Fruit fly (Drosophila melanogaster): Measurements from ENCODE around the gene CG5412.

The CG5412 gene

DNA sequence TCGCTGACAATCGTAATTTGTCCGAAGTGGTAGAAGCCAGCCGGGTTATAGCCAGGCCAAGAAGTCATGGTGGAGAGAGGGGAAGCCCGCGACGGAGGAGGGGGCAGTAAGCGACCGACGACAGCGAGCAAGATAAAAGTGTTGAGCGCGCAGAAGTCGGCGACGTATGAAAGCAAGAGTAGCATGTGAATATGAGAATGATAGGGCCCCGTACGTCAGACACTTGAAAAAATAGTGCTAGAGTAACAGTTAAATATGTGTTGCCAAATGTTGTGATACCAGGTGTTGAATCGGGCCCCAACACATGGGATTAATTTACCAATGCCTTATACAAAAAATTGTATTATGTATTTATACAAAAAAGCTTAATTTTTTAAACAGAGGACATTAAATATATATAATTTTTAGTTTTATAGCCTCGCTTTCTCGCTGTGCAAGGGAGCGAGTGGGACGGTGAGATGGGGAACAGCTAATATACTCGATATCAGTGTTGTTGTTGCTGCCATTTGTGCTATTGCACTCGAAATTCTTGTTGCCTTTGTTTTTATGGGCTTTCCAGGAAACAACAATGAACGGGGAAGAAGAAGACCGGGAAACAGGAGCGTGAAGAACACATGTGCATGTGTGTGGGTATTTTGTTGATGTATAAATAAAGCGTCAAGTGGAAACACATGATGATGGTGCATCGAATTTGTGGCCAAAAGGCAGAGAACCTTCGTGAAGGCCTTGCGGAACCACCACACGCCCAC, 26.8 kb upstream of the CG5412 start (continued):
- no peak for TF ChIP-seq CG9876 (GFP tag; optimal IDR thresholded peaks at IDR 0.05)
- TF ChIP-seq CG13775 (GFP tag; optimal IDR thresholded peaks at IDR 0.05): peak; percentile 81
- peak; percentile 66 for TF ChIP-seq CG6683 (GFP tag; optimal IDR thresholded peaks at IDR 0.05)
- TF ChIP-seq az2 (GFP tag; optimal IDR thresholded peaks at IDR 0.05): peak; percentile 85
- peak; percentile 81 for TF ChIP-seq Hmr (GFP tag; optimal IDR thresholded peaks at IDR 0.05)
- TF ChIP-seq CG18262 (tag; optimal IDR thresholded peaks at IDR 0.05): peak; percentile 91
- peak; percentile 75 for TF ChIP-seq al (GFP tag; IDR thresholded peaks at IDR 0.05)
- TF ChIP-seq CG15479 (GFP tag; optimal IDR thresholded peaks at IDR 0.05): no peak
- TF ChIP-seq CG18619 (GFP tag; optimal IDR thresholded peaks at IDR 0.05): peak; percentile 86
- TF ChIP-seq dmrt11E (tag; optimal IDR thresholded peaks at IDR 0.05): peak; percentile 85
- TF ChIP-seq CG10543 (GFP tag; optimal IDR thresholded peaks at IDR 0.05): peak; percentile 90
- TF ChIP-seq B-H2 (GFP tag; optimal IDR thresholded peaks at IDR 0.05): peak; percentile 74
- peak; percentile 78 for TF ChIP-seq CG12155 (GFP tag; optimal IDR thresholded peaks at IDR 0.05)
- peak; percentile 53 for TF ChIP-seq CG8359 (GFP tag; optimal IDR thresholded peaks at IDR 0.05; ENCODE audit: borderline replicate concordance)
- peak; percentile 67 for TF ChIP-seq Dek (tag; optimal IDR thresholded peaks at IDR 0.05)
- peak; percentile 85 for TF ChIP-seq tin (GFP tag; optimal IDR thresholded peaks at IDR 0.05)
- peak; percentile 78; the same call in 2 of the 3 replicates for TF ChIP-seq CG11456 (GFP tag; IDR thresholded peaks at IDR 0.05)
- TF ChIP-seq bab2 (GFP tag; optimal IDR thresholded peaks at IDR 0.05): peak; percentile 5
- TF ChIP-seq chif (GFP tag; optimal IDR thresholded peaks at IDR 0.05): peak in 1 of 2 experiments; percentile 52
- TF ChIP-seq CG6689 (GFP tag; IDR thresholded peaks at IDR 0.05): peak; percentile 89
- TF ChIP-seq CG2120 (GFP tag; optimal IDR thresholded peaks at IDR 0.05): peak; percentile 83
- peak; percentile 93 for TF ChIP-seq gem (tag; optimal IDR thresholded peaks at IDR 0.05)
- TF ChIP-seq GATAe (GFP tag; conservative IDR thresholded peaks at IDR 0.05): peak; percentile 75
- peak; percentile 89 for TF ChIP-seq Fer3 (tag; optimal IDR thresholded peaks at IDR 0.05)
- peak; percentile 87 for TF ChIP-seq CG16815 (GFP tag; optimal IDR thresholded peaks at IDR 0.05)
- TF ChIP-seq Scr (GFP tag; IDR thresholded peaks at IDR 0.05; ENCODE audit: partially characterized antibody): no peak
- peak; percentile 66 for TF ChIP-seq CG18764 (GFP tag; optimal IDR thresholded peaks at IDR 0.05)
- peak; percentile 73 for TF ChIP-seq CG2889 (GFP tag; IDR thresholded peaks at IDR 0.05)
- TF ChIP-seq NK7.1 (GFP tag; optimal IDR thresholded peaks at IDR 0.05): no peak
- TF ChIP-seq Hr78 (GFP tag; optimal IDR thresholded peaks at IDR 0.05): peak in 1 of 2 experiments; percentile 58
- TF ChIP-seq Dref (GFP tag; IDR thresholded peaks at IDR 0.05): 0 out of 2 replicates have a peak, but pooled peaks have one; percentile 18
- no peak for TF ChIP-seq Trl (optimal IDR thresholded peaks at IDR 0.05)
- TF ChIP-seq Trl (GFP tag; optimal IDR thresholded peaks at IDR 0.05): no peak
- 0 out of 2 replicates have a peak, but pooled peaks have one; percentile 6 for TF ChIP-seq Doc2 (GFP tag; IDR thresholded peaks at IDR 0.05)
- TF ChIP-seq pan (optimal IDR thresholded peaks at IDR 0.05): no peak
- peak in 1 of 2 experiments; percentile 77 for TF ChIP-seq pan (GFP tag; optimal IDR thresholded peaks at IDR 0.05 in 1 of 2, IDR thresholded peaks at IDR 0.05 in 1 of 2)
- peak; percentile 75 for TF ChIP-seq Asciz (GFP tag; optimal IDR thresholded peaks at IDR 0.05)
- no peak for TF ChIP-seq zen2 (GFP tag; IDR thresholded peaks at IDR 0.05; ENCODE audit: partially characterized antibody)
- peak; percentile 84 for TF ChIP-seq ara (GFP tag; IDR thresholded peaks at IDR 0.05)
- TF ChIP-seq ci (GFP tag; IDR thresholded peaks at IDR 0.05): peak; percentile 81
- TF ChIP-seq CG9797 (GFP tag; optimal IDR thresholded peaks at IDR 0.05): no peak
- no peak for TF ChIP-seq nerfin-2 (GFP tag; IDR thresholded peaks at IDR 0.05; ENCODE audit: partially characterized antibody)
- TF ChIP-seq CG16863 (GFP tag; optimal IDR thresholded peaks at IDR 0.05): peak; percentile 54
- TF ChIP-seq CG13123 (GFP tag; optimal IDR thresholded peaks at IDR 0.05): peak; percentile 43
- no peak for TF ChIP-seq wek (GFP tag; optimal IDR thresholded peaks at IDR 0.05)
- peak; percentile 89 for TF ChIP-seq Rfx (GFP tag; IDR thresholded peaks at IDR 0.05)
- peak; percentile 78; the same call in 2 of the 3 replicates for TF ChIP-seq CG3726 (GFP tag; IDR thresholded peaks at IDR 0.05)
- peak; percentile 83 for TF ChIP-seq CG10267 (tag; optimal IDR thresholded peaks at IDR 0.05)
- TF ChIP-seq tgo (GFP tag; IDR thresholded peaks at IDR 0.05): peak; percentile 89

Measured in whole organism, embryonic.